Fruit fly (Drosophila melanogaster) whole organism, embryonic: ENCODE data around the gene CG7386.

Experiments
- Aef1 ChIP-seq: fragments of 200-800 bp; sonication (Bioruptor generic); IDR thresholded peaks from 3 replicates; pipeline ENCODE4 v1.3.6; 2022; ENCODE audit warnings: missing biosample characterization, missing genetic modification characterization
- Atf6 ChIP-seq: fragments of 200-800 bp; sonication (Bioruptor generic); IDR thresholded peaks from 2 replicates; pipeline ENCODE4 v1.3.6; 2022; ENCODE audit warnings: missing biosample characterization, missing genetic modification characterization
- Blimp-1 ChIP-seq: fragments of 200-800 bp; sonication (Bioruptor generic); optimal IDR thresholded peaks from 3 replicates; lab custom pipeline; 2018; ENCODE audit warnings: missing biosample characterization, missing genetic modification characterization, mild to moderate bottlenecking, moderate library complexity, missing genetic modification reagents
- CG11504 ChIP-seq: fragments of 200-800 bp; sonication (Bioruptor generic); optimal IDR thresholded peaks from 3 replicates; lab custom pipeline; 2019; ENCODE audit warnings: missing biosample characterization, mild to moderate bottlenecking, missing genetic modification characterization, moderate library complexity
- CG14050 ChIP-seq: fragments of 200-800 bp; sonication (Bioruptor generic); IDR thresholded peaks from 3 replicates; pipeline ENCODE4 v1.3.6; 2022; ENCODE audit warnings: missing biosample characterization, missing genetic modification characterization
- CG15601 ChIP-seq: fragments of 200-800 bp; sonication (Bioruptor generic); optimal IDR thresholded peaks from 3 replicates; lab custom pipeline; 2019; ENCODE audit warnings: missing biosample characterization, mild to moderate bottlenecking, missing genetic modification characterization, moderate library complexity
- CG1602 ChIP-seq: fragments of 200-800 bp; sonication (Bioruptor generic); optimal IDR thresholded peaks from 3 replicates; lab custom pipeline; 2016; ENCODE audit warnings: missing biosample characterization, missing genetic modification characterization
- CG16779 ChIP-seq: fragments of 200-800 bp; sonication (Bioruptor generic); IDR thresholded peaks from 2 replicates; pipeline ENCODE4 v1.3.6; 2022; ENCODE audit warnings: missing biosample characterization, missing genetic modification characterization
- CG18262 ChIP-seq: fragments of 200-800 bp; optimal IDR thresholded peaks from 3 replicates; lab custom pipeline; 2019; ENCODE audit warnings: missing biosample characterization, mild to moderate bottlenecking, missing genetic modification characterization, moderate library complexity
- CG2116 ChIP-seq: fragments of 200-800 bp; sonication (Bioruptor generic); optimal IDR thresholded peaks from 3 replicates; lab custom pipeline; 2018; ENCODE audit warnings: missing biosample characterization, mild to moderate bottlenecking, missing genetic modification characterization
- CG30431 ChIP-seq: fragments of 200-800 bp; sonication (Bioruptor generic); optimal IDR thresholded peaks from 2 replicates; lab custom pipeline; 2017; ENCODE audit warnings: missing biosample characterization, missing genetic modification characterization
- CG31365 ChIP-seq: fragments of 200-800 bp; sonication (Bioruptor generic); optimal IDR thresholded peaks from 2 replicates; lab custom pipeline; 2018; ENCODE audit warnings: missing biosample characterization, mild to moderate bottlenecking, missing genetic modification characterization
- CG5180 ChIP-seq: fragments of 200-800 bp; sonication (Bioruptor generic); optimal IDR thresholded peaks from 3 replicates; lab custom pipeline; 2017; ENCODE audit warnings: missing biosample characterization, missing genetic modification characterization, mild to moderate bottlenecking, moderate library complexity, missing genetic modification reagents
- CG6683 ChIP-seq: fragments of 200-800 bp; sonication (Bioruptor generic); optimal IDR thresholded peaks from 2 replicates; lab custom pipeline; 2017; ENCODE audit warnings: missing biosample characterization, mild to moderate bottlenecking, missing genetic modification characterization, missing genetic modification reagents
- CG7745 ChIP-seq: fragments of 200-800 bp; sonication (Bioruptor generic); optimal IDR thresholded peaks from 2 replicates; lab custom pipeline; 2018; ENCODE audit warnings: missing biosample characterization, mild to moderate bottlenecking, missing genetic modification characterization, moderate library complexity
- CG8359 ChIP-seq: fragments of 200-800 bp; sonication (Bioruptor generic); optimal IDR thresholded peaks from 2 replicates; lab custom pipeline; 2017; ENCODE audit warnings: missing biosample characterization, mild to moderate bottlenecking, missing genetic modification characterization, borderline replicate concordance
- Chrac-16 ChIP-seq: fragments of 200-800 bp; sonication (Bioruptor generic); optimal IDR thresholded peaks from 3 replicates; lab custom pipeline; 2016; ENCODE audit warnings: missing biosample characterization, missing genetic modification characterization
- Dfd ChIP-seq, 2 experiments: fragments of >200 bp; optimal IDR thresholded peaks; 2 replicates each; lab custom pipeline; 2017; ENCODE audit warnings: missing biosample characterization in 2 of 2, missing genetic modification characterization in 2 of 2
- Elba2 ChIP-seq: fragments of 200-800 bp; sonication (Bioruptor generic); optimal IDR thresholded peaks from 3 replicates; lab custom pipeline; 2016; ENCODE audit warnings: missing biosample characterization, missing genetic modification characterization
- Fer3 ChIP-seq: fragments of 200-800 bp; sonication (Bioruptor generic); optimal IDR thresholded peaks from 2 replicates; lab custom pipeline; 2018; ENCODE audit warnings: missing biosample characterization, mild to moderate bottlenecking, missing genetic modification characterization, moderate library complexity
- Gsc ChIP-seq: fragments of 200-800 bp; sonication (Bioruptor generic); IDR thresholded peaks from 2 replicates; pipeline ENCODE4 v1.3.6; 2022; ENCODE audit warnings: missing biosample characterization, missing genetic modification characterization
- Sox102F ChIP-seq: fragments of 200-800 bp; sonication (Bioruptor generic); optimal IDR thresholded peaks from 2 replicates; lab custom pipeline; 2018; ENCODE audit warnings: missing biosample characterization, mild to moderate bottlenecking, missing genetic modification characterization, moderate library complexity
- Sry-β ChIP-seq: fragments of 200-800 bp; sonication (Bioruptor generic); optimal IDR thresholded peaks from 2 replicates; lab custom pipeline; 2018; ENCODE audit warnings: missing biosample characterization, mild to moderate bottlenecking, missing genetic modification characterization, moderate library complexity
- Tbp ChIP-seq: fragments of >200 bp; optimal IDR thresholded peaks from 2 replicates; lab custom pipeline; 2018; ENCODE audit warnings: missing biosample characterization, missing genetic modification characterization
- bbx ChIP-seq: fragments of 200-800 bp; sonication (Bioruptor generic); IDR thresholded peaks from 2 replicates; pipeline ENCODE4 v1.3.6; 2022; ENCODE audit warnings: missing biosample characterization, missing genetic modification characterization; ENCODE audit not compliant: partially characterized antibody
- cg ChIP-seq: fragments of 200-800 bp; sonication (Bioruptor generic); optimal IDR thresholded peaks from 3 replicates; lab custom pipeline; 2019; ENCODE audit warnings: missing biosample characterization, mild to moderate bottlenecking, missing genetic modification characterization, moderate library complexity
- corto ChIP-seq: fragments of 200-800 bp; sonication (Bioruptor generic); optimal IDR thresholded peaks from 2 replicates; lab custom pipeline; 2016; ENCODE audit warnings: missing biosample characterization, mild to moderate bottlenecking, missing genetic modification characterization, moderate library complexity
- croc ChIP-seq: fragments of 200-800 bp; sonication (Bioruptor generic); conservative IDR thresholded peaks from 3 replicates; pipeline ENCODE4 v1.3.6; 2022; ENCODE audit warnings: missing biosample characterization, missing genetic modification characterization
- cwo ChIP-seq: fragments of 200-800 bp; sonication (Bioruptor generic); optimal IDR thresholded peaks from 3 replicates; lab custom pipeline; 2017; ENCODE audit warnings: missing biosample characterization, missing genetic modification characterization, mild to moderate bottlenecking, moderate library complexity, missing genetic modification reagents
- dimm ChIP-seq: fragments of 200-800 bp; sonication (Bioruptor generic); IDR thresholded peaks from 2 replicates; pipeline ENCODE4 v1.3.6; 2022; ENCODE audit warnings: missing biosample characterization, missing genetic modification characterization
- dmrt11E ChIP-seq: fragments of 200-800 bp; sonication (Bioruptor generic); optimal IDR thresholded peaks from 3 replicates; lab custom pipeline; 2018; ENCODE audit warnings: missing biosample characterization, mild to moderate bottlenecking, missing genetic modification characterization, moderate library complexity
- fd64A ChIP-seq: fragments of 200-800 bp; sonication (Bioruptor generic); optimal IDR thresholded peaks from 3 replicates; lab custom pipeline; 2018; ENCODE audit warnings: missing biosample characterization, mild to moderate bottlenecking, missing genetic modification characterization
- gce ChIP-seq: fragments of 200-800 bp; sonication (Bioruptor generic); IDR thresholded peaks from 3 replicates; pipeline ENCODE4 v1.3.6; 2022; ENCODE audit warnings: missing biosample characterization, missing genetic modification characterization
- gt ChIP-seq: fragments of 200-800 bp; sonication (Bioruptor generic); IDR thresholded peaks from 2 replicates; pipeline ENCODE4 v1.3.6; 2022; ENCODE audit warnings: missing biosample characterization, missing genetic modification characterization
- h ChIP-seq: fragments of >200 bp; optimal IDR thresholded peaks from 2 replicates; lab custom pipeline; 2017
- jing ChIP-seq: fragments of 200-800 bp; sonication (Bioruptor generic); optimal IDR thresholded peaks from 2 replicates; lab custom pipeline; 2018; ENCODE audit warnings: missing biosample characterization, mild to moderate bottlenecking, missing genetic modification characterization
- kah ChIP-seq: fragments of 200-800 bp; sonication (Bioruptor generic); optimal IDR thresholded peaks from 2 replicates; lab custom pipeline; 2018; ENCODE audit warnings: missing biosample characterization, mild to moderate bottlenecking, missing genetic modification characterization
- kay ChIP-seq: fragments of 200-800 bp; sonication (Bioruptor generic); optimal IDR thresholded peaks from 2 replicates; lab custom pipeline; 2016; ENCODE audit warnings: missing biosample characterization, missing genetic modification characterization
- knrl ChIP-seq: fragments of 200-800 bp; sonication (Bioruptor generic); IDR thresholded peaks from 3 replicates; pipeline ENCODE4 v1.3.6; 2022; ENCODE audit warnings: missing biosample characterization, missing genetic modification characterization; ENCODE audit not compliant: partially characterized antibody
- lab ChIP-seq: fragments of 200-800 bp; sonication (Bioruptor generic); optimal IDR thresholded peaks from 3 replicates; lab custom pipeline; 2017; ENCODE audit warnings: missing biosample characterization, missing genetic modification characterization, mild to moderate bottlenecking, moderate library complexity, missing genetic modification reagents
- mirr ChIP-seq: fragments of 200-800 bp; sonication (Bioruptor generic); optimal IDR thresholded peaks from 3 replicates; lab custom pipeline; 2018; ENCODE audit warnings: missing biosample characterization, mild to moderate bottlenecking, missing genetic modification characterization
- nerfin-2 ChIP-seq: fragments of 200-800 bp; sonication (Bioruptor generic); IDR thresholded peaks from 2 replicates; pipeline ENCODE4 v1.3.6; 2022; ENCODE audit warnings: missing biosample characterization, missing genetic modification characterization; ENCODE audit not compliant: partially characterized antibody
- p53 ChIP-seq: fragments of 200-800 bp; sonication (Bioruptor generic); optimal IDR thresholded peaks from 2 replicates; lab custom pipeline; 2016; ENCODE audit warnings: missing biosample characterization, missing genetic modification characterization
- seq ChIP-seq: fragments of 200-800 bp; sonication (Bioruptor generic); IDR thresholded peaks from 2 replicates; pipeline ENCODE4 v1.3.6; 2022; ENCODE audit warnings: missing biosample characterization, missing genetic modification characterization
- shn ChIP-seq: fragments of 200-800 bp; sonication (Bioruptor generic); optimal IDR thresholded peaks from 3 replicates; lab custom pipeline; 2016; ENCODE audit warnings: missing biosample characterization, missing genetic modification characterization
- slbo ChIP-seq: fragments of 200-800 bp; sonication (Bioruptor generic); IDR thresholded peaks from 2 replicates; pipeline ENCODE4 v1.3.6; 2022; ENCODE audit warnings: missing biosample characterization, missing genetic modification characterization
- ssp ChIP-seq: fragments of 200-800 bp; sonication (Bioruptor generic); IDR thresholded peaks from 2 replicates; pipeline ENCODE4 v1.3.6; 2022; ENCODE audit warnings: missing biosample characterization, missing genetic modification characterization
- twi ChIP-seq: fragments of 200-800 bp; optimal IDR thresholded peaks from 2 replicates; lab custom pipeline; 2019; ENCODE audit warnings: missing biosample characterization, mild to moderate bottlenecking, missing genetic modification characterization, moderate library complexity
- unc-4 ChIP-seq: fragments of 200-800 bp; sonication (Bioruptor generic); IDR thresholded peaks from 2 replicates; pipeline ENCODE4 v1.3.6; 2022; ENCODE audit warnings: missing biosample characterization, missing genetic modification characterization; ENCODE audit not compliant: partially characterized antibody
- vvl ChIP-seq: fragments of 200-800 bp; sonication (Bioruptor generic); IDR thresholded peaks from 2 replicates; pipeline ENCODE4 v1.3.6; 2022; ENCODE audit warnings: missing biosample characterization, missing genetic modification characterization

Gene CG7386

DNA sequence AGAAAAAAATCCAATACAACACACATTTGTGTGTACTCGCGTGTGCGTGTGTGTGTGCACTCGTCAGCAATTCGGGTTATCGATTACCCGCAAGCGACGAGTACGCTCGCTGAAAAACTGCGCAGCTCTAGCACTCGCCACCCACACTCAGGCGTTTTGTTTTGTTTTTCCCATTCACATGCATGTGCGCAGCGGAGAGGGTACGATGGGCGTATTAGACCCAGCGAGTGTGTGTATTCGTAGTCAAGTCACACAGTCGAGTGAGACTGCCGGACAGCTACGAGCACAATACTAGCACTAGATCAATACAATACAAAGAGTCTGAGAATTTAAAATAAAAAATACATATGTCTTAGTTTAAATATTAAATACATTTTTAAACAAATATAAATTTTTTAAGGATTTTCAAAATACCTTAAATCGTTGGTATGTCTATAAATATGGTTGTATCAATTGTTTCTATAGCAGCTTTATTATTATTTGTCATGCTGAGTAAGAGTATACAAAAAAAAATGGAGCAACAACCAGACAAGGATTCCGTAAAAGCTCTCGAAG lies 4.6 kb upstream of the CG7386 start, which contains the start of the genes D19B and CG43293 (continued):
- peak; percentile 89 for TF ChIP-seq Sox102F (GFP tag; lab: Kevin White, UChicago)
- no peak for TF ChIP-seq corto (GFP tag; lab: Kevin White, UChicago)
- peak; percentile 63 for TF ChIP-seq kah (GFP tag; lab: Kevin White, UChicago)
- peak; percentile 87 for TF ChIP-seq CG11504
- peak; percentile 93 for TF ChIP-seq lab
- peak; percentile 97 for TF ChIP-seq slbo (GFP tag; lab: Robert Waterston, UW)
- TF ChIP-seq Blimp-1 (GFP tag; lab: Kevin White, UChicago) = peak; percentile 82
- peak; percentile 69 for TF ChIP-seq CG6683 (GFP tag; lab: Kevin White, UChicago)
- no peak for TF ChIP-seq gt (GFP tag; lab: Robert Waterston, UW)
- peak; percentile 88 for TF ChIP-seq Aef1
- TF ChIP-seq croc (GFP tag; lab: Robert Waterston, UW) = peak; percentile 61; the same call in 2 of the 3 replicates
- TF ChIP-seq h (lab: Kevin White, UChicago) = no peak
- peak; percentile 62 for TF ChIP-seq Elba2 (GFP tag; lab: Kevin White, UChicago)
- peak; percentile 85 for TF ChIP-seq kay
- TF ChIP-seq CG31365 (tag; lab: Kevin White, UChicago) = peak; percentile 58
- TF ChIP-seq CG7745 (tag; lab: Kevin White, UChicago) = no peak
- TF ChIP-seq dimm (GFP tag; lab: Robert Waterston, UW) = peak; percentile 73
- TF ChIP-seq bbx (GFP tag; lab: Robert Waterston, UW) = peak; percentile 77
- peak; percentile 57; the same call in 1 of the 2 replicates for TF ChIP-seq unc-4 (GFP tag; lab: Robert Waterston, UW)
- TF ChIP-seq CG8359 = peak; percentile 25
- no peak for TF ChIP-seq Gsc
- TF ChIP-seq seq (GFP tag; lab: Robert Waterston, UW) = peak; percentile 78
- peak; percentile 89 for TF ChIP-seq CG16779
- TF ChIP-seq CG5180 = no peak
- TF ChIP-seq Atf6 = peak; percentile 91
- no peak for TF ChIP-seq jing
- peak; percentile 88 for TF ChIP-seq CG1602 (GFP tag; lab: Kevin White, UChicago)
- TF ChIP-seq vvl (GFP tag; lab: Robert Waterston, UW) = peak; percentile 93
- peak; percentile 49 for TF ChIP-seq knrl
- peak; percentile 78 for TF ChIP-seq dmrt11E
- TF ChIP-seq Fer3 (tag; lab: Kevin White, UChicago) = peak; percentile 89
- TF ChIP-seq Sry-β (GFP tag; lab: Kevin White, UChicago) = peak; percentile 84
- peak; percentile 97 for TF ChIP-seq cg (GFP tag; lab: Kevin White, UChicago)
- TF ChIP-seq ssp (GFP tag; lab: Robert Waterston, UW) = peak; percentile 60
- peak; percentile 92 for TF ChIP-seq gce (GFP tag; lab: Robert Waterston, UW)
- peak; percentile 70 for TF ChIP-seq twi (tag; lab: Kevin White, UChicago)
- TF ChIP-seq Chrac-16 (GFP tag; lab: Kevin White, UChicago) = peak; percentile 91
- TF ChIP-seq CG18262 (tag; lab: Kevin White, UChicago) = peak; percentile 85
- TF ChIP-seq Tbp (GFP tag; lab: Kevin White, UChicago) = no peak
- TF ChIP-seq cwo (GFP tag; lab: Kevin White, UChicago) = peak; percentile 81
- peak; percentile 79 for TF ChIP-seq mirr (GFP tag; lab: Kevin White, UChicago)
- peak; percentile 77 for TF ChIP-seq nerfin-2 (GFP tag; lab: Robert Waterston, UW)
- TF ChIP-seq fd64A (GFP tag; lab: Kevin White, UChicago) = peak; percentile 64
- TF ChIP-seq CG2116 (GFP tag; lab: Kevin White, UChicago) = peak; percentile 64
- TF ChIP-seq shn (GFP tag; lab: Kevin White, UChicago) = peak; percentile 85
- TF ChIP-seq CG15601 = peak; percentile 73
- peak; percentile 82 for TF ChIP-seq CG14050 (GFP tag; lab: Robert Waterston, UW)
- peak; percentile 79 for TF ChIP-seq CG30431 (GFP tag; lab: Kevin White, UChicago)
- TF ChIP-seq Dfd (GFP tag; optimal IDR thresholded peaks at IDR 0.05; lab: Kevin White, UChicago) = no peak
- TF ChIP-seq p53 (GFP tag; lab: Kevin White, UChicago) = peak; percentile 81
